Worm (Caenorhabditis elegans) whole organism, L3 larva: ENCODE measurements around the gene dpr-1.
A peak's percentile ranks its signal among the peaks of the same experiment; 100 is the strongest.

Experiments
- R02D3.7 ChIP-seq: fragments of 150-350 bp; optimal IDR thresholded peaks from 2 replicates; lab custom pipeline; 2014; ENCODE audit warnings: missing biosample characterization, missing genetic modification characterization
- ama-1 ChIP-seq: fragments of 150-350 bp; optimal IDR thresholded peaks from 2 replicates; lab custom pipeline; 2018
- daf-12 ChIP-seq: fragments of 150-350 bp; optimal IDR thresholded peaks from 2 replicates; lab custom pipeline; 2014; ENCODE audit warnings: missing biosample characterization, missing genetic modification reagents, missing genetic modification characterization
- egl-27 ChIP-seq: sonication (generic microtip); optimal IDR thresholded peaks from 4 replicates; lab custom pipeline; 2017; ENCODE audit warnings: missing biosample characterization, missing genetic modification reagents, missing genetic modification characterization
- elt-2 ChIP-seq: sonication (generic microtip); optimal IDR thresholded peaks from 2 replicates; lab custom pipeline; 2016; ENCODE audit warnings: missing genetic modification reagents, mild to moderate bottlenecking, missing genetic modification characterization, missing compliant biosample characterization
- lin-15B ChIP-seq: fragments of 150-350 bp; optimal IDR thresholded peaks from 2 replicates; lab custom pipeline; 2014; ENCODE audit warnings: missing biosample characterization, missing genetic modification characterization
- mdl-1 ChIP-seq: fragments of 150-350 bp; optimal IDR thresholded peaks from 2 replicates; lab custom pipeline; 2014; ENCODE audit warnings: missing biosample characterization, missing genetic modification characterization
- mml-1 ChIP-seq: fragments of 150-350 bp; sonication (generic microtip); optimal IDR thresholded peaks from 3 replicates; lab custom pipeline; 2014; ENCODE audit warnings: missing biosample characterization, missing genetic modification characterization
- nfya-1 ChIP-seq: sonication (generic microtip); optimal IDR thresholded peaks from 2 replicates; lab custom pipeline; 2017; ENCODE audit warnings: missing genetic modification characterization, mild to moderate bottlenecking, missing compliant biosample characterization, antibody characterized with exemption, moderate library complexity; ENCODE audit not compliant: insufficient read depth
- nhr-11 ChIP-seq: fragments of 150-350 bp; optimal IDR thresholded peaks from 2 replicates; lab custom pipeline; 2014; ENCODE audit warnings: missing biosample characterization, missing genetic modification characterization
- nhr-12 ChIP-seq: fragments of 150-350 bp; optimal IDR thresholded peaks from 2 replicates; lab custom pipeline; 2014; ENCODE audit warnings: missing biosample characterization, missing genetic modification characterization
- nhr-23 ChIP-seq: fragments of 150-350 bp; optimal IDR thresholded peaks from 2 replicates; lab custom pipeline; 2014; ENCODE audit warnings: missing biosample characterization, missing genetic modification reagents, missing genetic modification characterization
- nhr-76 ChIP-seq: fragments of 150-350 bp; sonication (generic microtip); optimal IDR thresholded peaks from 5 replicates; lab custom pipeline; 2014; ENCODE audit warnings: missing biosample characterization, missing genetic modification characterization
- nhr-77 ChIP-seq: fragments of 150-350 bp; optimal IDR thresholded peaks from 2 replicates; lab custom pipeline; 2014; ENCODE audit warnings: missing biosample characterization, missing genetic modification characterization
- pha-4 ChIP-seq: fragments of 150-350 bp; optimal IDR thresholded peaks from 2 replicates; lab custom pipeline; 2014; ENCODE audit warnings: missing biosample characterization, missing genetic modification reagents, missing genetic modification characterization
- pqm-1 ChIP-seq: fragments of 150-350 bp; optimal IDR thresholded peaks from 2 replicates; lab custom pipeline; 2017; ENCODE audit warnings: missing biosample characterization, missing genetic modification characterization, inconsistent platforms
- sea-2 ChIP-seq: fragments of 150-350 bp; sonication (generic microtip); optimal IDR thresholded peaks from 4 replicates; lab custom pipeline; 2014; ENCODE audit warnings: missing biosample characterization, missing genetic modification reagents, missing genetic modification characterization
- skn-1 ChIP-seq: fragments of 150-350 bp; optimal IDR thresholded peaks from 2 replicates; lab custom pipeline; 2014; ENCODE audit warnings: missing biosample characterization, missing genetic modification characterization
- tbx-2 ChIP-seq: sonication (generic microtip); optimal IDR thresholded peaks from 2 replicates; lab custom pipeline; 2016; ENCODE audit warnings: mild to moderate bottlenecking, missing genetic modification characterization, missing compliant biosample characterization
- unc-39 ChIP-seq: sonication (generic microtip); optimal IDR thresholded peaks from 4 replicates; lab custom pipeline; 2017; ENCODE audit warnings: missing biosample characterization, missing genetic modification characterization
- unc-62 ChIP-seq: fragments of 150-350 bp; sonication (generic microtip); optimal IDR thresholded peaks from 4 replicates; lab custom pipeline; 2014; ENCODE audit warnings: missing biosample characterization, missing genetic modification reagents, missing genetic modification characterization
- zag-1 ChIP-seq: fragments of 150-350 bp; optimal IDR thresholded peaks from 2 replicates; lab custom pipeline; 2014; ENCODE audit warnings: missing biosample characterization, missing genetic modification characterization
- ztf-4 ChIP-seq: fragments of 150-350 bp; optimal IDR thresholded peaks from 2 replicates; lab custom pipeline; 2014; ENCODE audit warnings: missing biosample characterization, missing genetic modification characterization

Gene dpr-1

ce11 chrV:13891489-13891888, 50.5 kb downstream of the dpr-1 start:
- TF ChIP-seq unc-39 (tag; lab: Kevin White, UChicago) (no peak), elt-2 (peak; percentile 47), pqm-1 (tag; lab: Kevin White, UChicago) (peak; percentile 80), zag-1 (tag; lab: Kevin White, UChicago) (no peak), nhr-76 (tag; lab: Kevin White, UChicago) (no peak), egl-27 (tag; lab: Kevin White, UChicago) (no peak), nhr-11 (tag; lab: Kevin White, UChicago) (no peak), nhr-23 (tag; lab: Kevin White, UChicago) (no peak), lin-15B (tag; lab: Kevin White, UChicago) (no peak), nhr-77 (no peak), pha-4 (tag; lab: Kevin White, UChicago) (no peak), nhr-12 (tag; lab: Kevin White, UChicago) (no peak), sea-2 (GFP tag; lab: Kevin White, UChicago) (no peak), unc-62 (GFP tag; lab: Kevin White, UChicago) (no peak), daf-12 (tag; lab: Kevin White, UChicago) (no peak), mml-1 (tag; lab: Kevin White, UChicago) (no peak)

ce11 chrV:13890473-13890872, 51.5 kb downstream of the dpr-1 start, which contains the start of gene lbp-8:
Gene lbp-8 (plus strand): TSS chrV:13890773.
- no peak for TF ChIP-seq skn-1 (tag; lab: Kevin White, UChicago)
- no peak for TF ChIP-seq nfya-1 (tag; lab: Kevin White, UChicago)
- no peak for TF ChIP-seq ztf-4
- no peak for TF ChIP-seq unc-39 (tag; lab: Kevin White, UChicago)
- no peak for TF ChIP-seq mdl-1 (tag; lab: Kevin White, UChicago)
- TF ChIP-seq egl-27 (tag; lab: Kevin White, UChicago) = no peak
- no peak for TF ChIP-seq nhr-23 (tag; lab: Kevin White, UChicago)
- no peak for TF ChIP-seq tbx-2 (tag; lab: Kevin White, UChicago)
- TF ChIP-seq pqm-1 (tag; lab: Kevin White, UChicago) = no peak
- TF ChIP-seq ama-1 (lab: Kevin White, UChicago) = no peak
- TF ChIP-seq R02D3.7 (tag; lab: Kevin White, UChicago) = no peak
